Fruit fly (Drosophila melanogaster) whole organism, embryonic: ENCODE results near the gene Hip1.

Source experiments
- Abd-B ChIP-seq: fragments of 200-800 bp; sonication (Bioruptor generic); optimal IDR thresholded peaks from 2 replicates; lab custom pipeline; 2018; ENCODE audit warnings: missing biosample characterization, mild to moderate bottlenecking, missing genetic modification characterization, moderate library complexity
- Asciz ChIP-seq: fragments of 200-800 bp; sonication (Bioruptor generic); optimal IDR thresholded peaks from 2 replicates; lab custom pipeline; 2017; ENCODE audit warnings: missing biosample characterization, mild to moderate bottlenecking, missing genetic modification characterization, missing genetic modification reagents
- Atf-2 ChIP-seq: fragments of 200-800 bp; sonication (Bioruptor generic); optimal IDR thresholded peaks from 2 replicates; lab custom pipeline; 2016; ENCODE audit warnings: missing biosample characterization, missing genetic modification characterization
- C15 ChIP-seq: fragments of 200-800 bp; sonication (Bioruptor generic); IDR thresholded peaks from 3 replicates; pipeline ENCODE4 v1.3.6; 2022; ENCODE audit warnings: missing biosample characterization, missing genetic modification characterization
- CG10431 ChIP-seq: fragments of 200-800 bp; sonication (Bioruptor generic); optimal IDR thresholded peaks from 3 replicates; lab custom pipeline; 2018; ENCODE audit warnings: missing biosample characterization, mild to moderate bottlenecking, missing genetic modification characterization
- CG12155 ChIP-seq: fragments of 200-800 bp; sonication (Bioruptor generic); optimal IDR thresholded peaks from 3 replicates; lab custom pipeline; 2016; ENCODE audit warnings: missing biosample characterization, missing genetic modification characterization
- CG12744 ChIP-seq: fragments of 200-800 bp; sonication (Bioruptor generic); optimal IDR thresholded peaks from 2 replicates; lab custom pipeline; 2016; ENCODE audit warnings: missing biosample characterization, missing genetic modification characterization
- CG13123 ChIP-seq: fragments of 200-800 bp; sonication (Bioruptor generic); optimal IDR thresholded peaks from 2 replicates; lab custom pipeline; 2016; ENCODE audit warnings: missing biosample characterization, missing genetic modification characterization
- CG17361 ChIP-seq: fragments of 200-800 bp; sonication (Bioruptor generic); IDR thresholded peaks from 3 replicates; pipeline ENCODE4 v1.3.6; 2022; ENCODE audit warnings: missing biosample characterization, missing genetic modification characterization
- CG2199 ChIP-seq: fragments of 200-800 bp; sonication (Bioruptor generic); IDR thresholded peaks from 3 replicates; pipeline ENCODE4 v1.3.6; 2022; ENCODE audit warnings: missing biosample characterization, missing genetic modification characterization
- CG2678 ChIP-seq: fragments of 200-800 bp; sonication (Bioruptor generic); optimal IDR thresholded peaks from 3 replicates; lab custom pipeline; 2019; ENCODE audit warnings: missing biosample characterization, mild to moderate bottlenecking, missing genetic modification characterization, moderate library complexity
- CG4328 ChIP-seq: fragments of 200-800 bp; sonication (Bioruptor generic); optimal IDR thresholded peaks from 3 replicates; lab custom pipeline; 2017; ENCODE audit warnings: missing biosample characterization, missing genetic modification reagents, missing genetic modification characterization
- CG4424 ChIP-seq: fragments of 200-800 bp; sonication (Bioruptor generic); optimal IDR thresholded peaks from 3 replicates; lab custom pipeline; 2016; ENCODE audit warnings: missing biosample characterization, missing genetic modification characterization
- CG6689 ChIP-seq: fragments of 200-800 bp; sonication (Bioruptor generic); IDR thresholded peaks from 2 replicates; pipeline ENCODE4 v1.3.6; 2022; ENCODE audit warnings: missing biosample characterization, missing genetic modification characterization
- CG8281 ChIP-seq: fragments of 200-800 bp; sonication (Bioruptor generic); optimal IDR thresholded peaks from 2 replicates; lab custom pipeline; 2018; ENCODE audit warnings: missing biosample characterization, mild to moderate bottlenecking, missing genetic modification characterization, moderate library complexity
- CG9797 ChIP-seq: fragments of 200-800 bp; sonication (Bioruptor generic); optimal IDR thresholded peaks from 3 replicates; lab custom pipeline; 2018; ENCODE audit warnings: missing biosample characterization, mild to moderate bottlenecking, missing genetic modification characterization
- CG9817 ChIP-seq: fragments of 200-800 bp; sonication (Bioruptor generic); optimal IDR thresholded peaks from 2 replicates; lab custom pipeline; 2018; ENCODE audit warnings: missing biosample characterization, mild to moderate bottlenecking, missing genetic modification characterization, moderate library complexity
- CG9876 ChIP-seq: fragments of 200-800 bp; sonication (Bioruptor generic); optimal IDR thresholded peaks from 2 replicates; lab custom pipeline; 2016; ENCODE audit warnings: missing biosample characterization, missing genetic modification characterization
- Elba2 ChIP-seq: fragments of 200-800 bp; sonication (Bioruptor generic); optimal IDR thresholded peaks from 3 replicates; lab custom pipeline; 2016; ENCODE audit warnings: missing biosample characterization, missing genetic modification characterization
- Ets65A ChIP-seq: fragments of 200-800 bp; sonication (Bioruptor generic); peaks from one replicate; lab custom pipeline; 2016; ENCODE audit warnings: missing biosample characterization, missing genetic modification characterization
- Fer3 ChIP-seq: fragments of 200-800 bp; sonication (Bioruptor generic); optimal IDR thresholded peaks from 2 replicates; lab custom pipeline; 2018; ENCODE audit warnings: missing biosample characterization, mild to moderate bottlenecking, missing genetic modification characterization, moderate library complexity
- Gug ChIP-seq: fragments of 200-800 bp; sonication (Bioruptor generic); IDR thresholded peaks from 4 replicates; pipeline ENCODE4 v1.3.6; 2022; ENCODE audit warnings: missing biosample characterization, missing genetic modification characterization
- HmgD ChIP-seq: fragments of 200-800 bp; sonication (Bioruptor generic); optimal IDR thresholded peaks from 3 replicates; lab custom pipeline; 2016; ENCODE audit warnings: missing biosample characterization, missing genetic modification characterization
- HmgZ ChIP-seq: fragments of 200-800 bp; sonication (Bioruptor generic); optimal IDR thresholded peaks from 2 replicates; lab custom pipeline; 2018; ENCODE audit warnings: missing biosample characterization, mild to moderate bottlenecking, missing genetic modification characterization
- NC2β ChIP-seq: fragments of 200-800 bp; sonication (Bioruptor generic); optimal IDR thresholded peaks from 2 replicates; lab custom pipeline; 2016; ENCODE audit warnings: missing biosample characterization, missing genetic modification characterization
- Scr ChIP-seq: fragments of 200-800 bp; sonication (Bioruptor generic); IDR thresholded peaks from 2 replicates; pipeline ENCODE4 v1.3.6; 2022; ENCODE audit warnings: missing biosample characterization, missing genetic modification characterization; ENCODE audit not compliant: partially characterized antibody
- Six4 ChIP-seq: fragments of 200-800 bp; sonication (Bioruptor generic); optimal IDR thresholded peaks from 2 replicates; lab custom pipeline; 2016; ENCODE audit warnings: missing biosample characterization, missing genetic modification characterization
- Usf ChIP-seq: fragments of 200-800 bp; sonication (Bioruptor generic); optimal IDR thresholded peaks from 2 replicates; lab custom pipeline; 2017; ENCODE audit warnings: missing genotype, missing biosample characterization, missing genetic modification characterization
- YL-1 ChIP-seq: fragments of 200-800 bp; sonication (Bioruptor generic); optimal IDR thresholded peaks from 3 replicates; lab custom pipeline; 2017; ENCODE audit warnings: missing biosample characterization, mild to moderate bottlenecking, missing genetic modification characterization
- abd-A ChIP-seq: fragments of 200-800 bp; sonication (Bioruptor generic); optimal IDR thresholded peaks from 3 replicates; lab custom pipeline; 2019; ENCODE audit warnings: missing biosample characterization, mild to moderate bottlenecking, missing genetic modification characterization, moderate library complexity
- amos ChIP-seq: fragments of 200-800 bp; sonication (Bioruptor generic); IDR thresholded peaks from 2 replicates; pipeline ENCODE4 v1.3.6; 2022; ENCODE audit warnings: missing biosample characterization, missing genetic modification characterization; ENCODE audit not compliant: partially characterized antibody
- cg ChIP-seq: fragments of 200-800 bp; sonication (Bioruptor generic); optimal IDR thresholded peaks from 3 replicates; lab custom pipeline; 2019; ENCODE audit warnings: missing biosample characterization, mild to moderate bottlenecking, missing genetic modification characterization, moderate library complexity
- danr ChIP-seq: fragments of 200-800 bp; sonication (Bioruptor generic); IDR thresholded peaks from 2 replicates; pipeline ENCODE4 v1.3.6; 2022; ENCODE audit warnings: missing biosample characterization, missing genetic modification characterization
- dmrt11E ChIP-seq: fragments of 200-800 bp; sonication (Bioruptor generic); optimal IDR thresholded peaks from 3 replicates; lab custom pipeline; 2018; ENCODE audit warnings: missing biosample characterization, mild to moderate bottlenecking, missing genetic modification characterization, moderate library complexity
- emc ChIP-seq: fragments of 200-800 bp; sonication (Bioruptor generic); optimal IDR thresholded peaks from 2 replicates; lab custom pipeline; 2016; ENCODE audit warnings: missing biosample characterization, missing genetic modification characterization
- ems ChIP-seq: fragments of 200-800 bp; sonication (Bioruptor generic); optimal IDR thresholded peaks from 3 replicates; lab custom pipeline; 2016; ENCODE audit warnings: missing biosample characterization, missing genetic modification characterization
- fd3F ChIP-seq: fragments of 200-800 bp; sonication (Bioruptor generic); optimal IDR thresholded peaks from 2 replicates; lab custom pipeline; 2018; ENCODE audit warnings: missing biosample characterization, mild to moderate bottlenecking, missing genetic modification characterization, moderate library complexity
- fru ChIP-seq: fragments of >200 bp; optimal IDR thresholded peaks from 2 replicates; lab custom pipeline; 2017
- gfzf ChIP-seq: fragments of 200-800 bp; sonication (Bioruptor generic); optimal IDR thresholded peaks from 2 replicates; lab custom pipeline; 2016; ENCODE audit warnings: missing biosample characterization, mild to moderate bottlenecking, missing genetic modification characterization, moderate library complexity
- gt ChIP-seq: fragments of 200-800 bp; sonication (Bioruptor generic); IDR thresholded peaks from 2 replicates; pipeline ENCODE4 v1.3.6; 2022; ENCODE audit warnings: missing biosample characterization, missing genetic modification characterization
- hb ChIP-seq: fragments of 200-800 bp; sonication (Bioruptor generic); IDR thresholded peaks from 3 replicates; pipeline ENCODE4 v1.3.6; 2022; ENCODE audit warnings: missing biosample characterization, missing genetic modification characterization; ENCODE audit not compliant: partially characterized antibody
- hkb ChIP-seq, 2 experiments: fragments of 200-800 bp in 1 of 2; fragments of >200 bp in 1 of 2; sonication (Bioruptor generic) in 1 of 2; IDR thresholded peaks in 1 of 2; optimal IDR thresholded peaks in 1 of 2; 2 replicates each; pipeline versions ENCODE4 v1.3.6 to Lab custom; 2017 to 2022; ENCODE audit warnings: missing biosample characterization in 1 of 2, missing genetic modification characterization in 1 of 2
- jing ChIP-seq: fragments of 200-800 bp; sonication (Bioruptor generic); optimal IDR thresholded peaks from 2 replicates; lab custom pipeline; 2018; ENCODE audit warnings: missing biosample characterization, mild to moderate bottlenecking, missing genetic modification characterization
- lab ChIP-seq: fragments of 200-800 bp; sonication (Bioruptor generic); optimal IDR thresholded peaks from 3 replicates; lab custom pipeline; 2017; ENCODE audit warnings: missing biosample characterization, missing genetic modification characterization, mild to moderate bottlenecking, moderate library complexity, missing genetic modification reagents
- nerfin-1 ChIP-seq: fragments of 200-800 bp; sonication (Bioruptor generic); optimal IDR thresholded peaks from 3 replicates; lab custom pipeline; 2019; ENCODE audit warnings: missing biosample characterization, mild to moderate bottlenecking, missing genetic modification characterization, moderate library complexity
- nerfin-2 ChIP-seq: fragments of 200-800 bp; sonication (Bioruptor generic); IDR thresholded peaks from 2 replicates; pipeline ENCODE4 v1.3.6; 2022; ENCODE audit warnings: missing biosample characterization, missing genetic modification characterization; ENCODE audit not compliant: partially characterized antibody
- pum ChIP-seq: fragments of 200-800 bp; sonication (Bioruptor generic); optimal IDR thresholded peaks from 2 replicates; lab custom pipeline; 2016; ENCODE audit warnings: missing biosample characterization, missing genetic modification characterization
- sim ChIP-seq: fragments of 200-800 bp; sonication (Bioruptor generic); IDR thresholded peaks from 2 replicates; pipeline ENCODE4 v1.3.6; 2022; ENCODE audit warnings: missing biosample characterization, missing genetic modification characterization

The Hip1 gene

DNA sequence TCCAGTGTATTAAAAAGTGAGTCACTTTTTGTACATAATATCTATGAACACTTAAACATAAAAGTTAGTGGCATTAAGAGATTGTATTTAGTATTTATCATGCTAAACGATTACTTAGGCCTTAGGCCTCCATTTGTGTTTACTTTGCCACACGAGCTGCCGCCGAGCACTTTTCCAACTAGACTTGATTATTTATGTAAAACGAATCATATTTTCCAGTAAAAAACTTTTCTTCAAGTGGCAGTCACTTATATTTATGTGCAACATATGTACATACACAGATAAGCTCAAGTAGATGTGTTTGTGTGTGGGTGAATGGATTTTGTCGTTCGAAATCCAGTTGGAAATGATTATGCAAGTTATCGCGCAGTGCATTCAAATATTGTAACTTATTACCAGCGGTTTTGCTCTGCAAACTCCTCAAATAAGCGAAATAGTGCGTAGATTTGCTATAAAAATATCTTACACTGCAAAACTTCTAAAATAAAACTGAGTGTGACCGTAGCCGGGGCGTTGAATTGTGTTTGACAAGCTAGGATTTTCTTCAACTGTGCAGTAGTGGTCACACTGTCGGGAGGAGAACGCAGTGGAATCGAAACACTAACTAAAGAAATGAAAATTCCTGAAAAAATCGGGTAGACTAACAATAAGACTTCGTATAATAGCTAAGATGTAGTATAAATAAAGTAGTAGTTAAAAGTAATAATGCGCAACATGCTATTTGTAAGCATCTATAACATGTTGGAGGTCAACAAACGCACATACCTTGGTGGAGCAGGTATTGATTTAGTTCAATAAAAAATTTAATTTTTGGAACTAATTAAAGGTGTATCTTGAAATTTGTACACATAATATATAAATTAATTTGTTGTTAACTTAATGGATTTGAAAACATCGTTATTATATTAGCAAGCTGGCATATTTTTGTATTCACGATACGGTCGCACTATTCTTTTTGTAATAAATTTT lies 23.5 kb downstream of the Hip1 start, which contains the start of the genes Klc and CG10984 (continued):
- no peak for TF ChIP-seq emc (GFP tag; lab: Kevin White, UChicago)
- TF ChIP-seq HmgD (GFP tag; lab: Kevin White, UChicago), result no peak
- TF ChIP-seq ems, result peak; percentile 46
- peak; percentile 75 for TF ChIP-seq Ets65A (GFP tag; lab: Kevin White, UChicago)
- peak; percentile 61 for TF ChIP-seq YL-1
- TF ChIP-seq CG2199 (GFP tag; lab: Robert Waterston, UW), result no peak
- TF ChIP-seq hb (GFP tag; lab: Robert Waterston, UW), result no peak
- TF ChIP-seq CG6689 (GFP tag; lab: Robert Waterston, UW), result no peak; the same call in 1 of the 2 replicates
- no peak for TF ChIP-seq CG2678
- TF ChIP-seq Six4 (GFP tag; lab: Kevin White, UChicago), result peak; percentile 56
- no peak for TF ChIP-seq hkb (optimal IDR thresholded peaks at IDR 0.05; lab: Kevin White, UChicago)
- TF ChIP-seq hkb (GFP tag; IDR thresholded peaks at IDR 0.05; lab: Robert Waterston, UW), result peak; percentile 80
- no peak for TF ChIP-seq CG10431 (GFP tag; lab: Kevin White, UChicago)
- no peak; the same call in 1 of the 4 replicates for TF ChIP-seq Gug (GFP tag; lab: Robert Waterston, UW)
- TF ChIP-seq nerfin-1 (tag; lab: Kevin White, UChicago), result no peak
- TF ChIP-seq gt (GFP tag; lab: Robert Waterston, UW), result no peak
- TF ChIP-seq NC2β, result no peak
- no peak for TF ChIP-seq dmrt11E (tag; lab: Kevin White, UChicago)
- peak; percentile 30; the same call in 1 of the 3 replicates for TF ChIP-seq CG17361 (GFP tag; lab: Robert Waterston, UW)
- TF ChIP-seq nerfin-2 (GFP tag; lab: Robert Waterston, UW), result no peak
- peak; percentile 54; the same call in 1 of the 2 replicates for TF ChIP-seq danr (GFP tag; lab: Robert Waterston, UW)
- TF ChIP-seq CG13123 (GFP tag; lab: Kevin White, UChicago), result no peak
- TF ChIP-seq CG12155 (GFP tag; lab: Kevin White, UChicago), result peak; percentile 18
- peak; percentile 37 for TF ChIP-seq CG4328 (GFP tag; lab: Kevin White, UChicago)
- TF ChIP-seq HmgZ (tag; lab: Kevin White, UChicago), result peak; percentile 10
- peak; percentile 63 for TF ChIP-seq Atf-2
- TF ChIP-seq gfzf (GFP tag; lab: Kevin White, UChicago), result peak; percentile 90
- TF ChIP-seq C15 (GFP tag; lab: Robert Waterston, UW), result no peak
- TF ChIP-seq Usf (GFP tag; lab: Kevin White, UChicago), result no peak
- TF ChIP-seq Scr (GFP tag; lab: Robert Waterston, UW), result no peak
- TF ChIP-seq sim (GFP tag; lab: Robert Waterston, UW), result 0 out of 2 replicates have a peak, but pooled peaks have one; percentile 20
- no peak for TF ChIP-seq CG8281
- TF ChIP-seq amos (GFP tag; lab: Robert Waterston, UW), result no peak
- no peak for TF ChIP-seq fru (lab: Kevin White, UChicago)
- no peak for TF ChIP-seq CG9876 (GFP tag; lab: Kevin White, UChicago)
- peak; percentile 41 for TF ChIP-seq fd3F
- TF ChIP-seq Asciz (GFP tag; lab: Kevin White, UChicago), result peak; percentile 51
- TF ChIP-seq jing (GFP tag; lab: Kevin White, UChicago), result no peak
- no peak for TF ChIP-seq abd-A (tag; lab: Kevin White, UChicago)
- TF ChIP-seq CG9797 (GFP tag; lab: Kevin White, UChicago), result peak; percentile 80
- no peak for TF ChIP-seq CG12744 (GFP tag; lab: Kevin White, UChicago)
- TF ChIP-seq Fer3 (tag; lab: Kevin White, UChicago), result peak; percentile 28
- no peak for TF ChIP-seq lab (GFP tag; lab: Kevin White, UChicago)
- TF ChIP-seq pum, result no peak
- no peak for TF ChIP-seq Abd-B
- TF ChIP-seq Elba2, result peak; percentile 38
- peak; percentile 50 for TF ChIP-seq CG4424 (GFP tag; lab: Kevin White, UChicago)
- no peak for TF ChIP-seq CG9817 (tag; lab: Kevin White, UChicago)
- TF ChIP-seq cg (GFP tag; lab: Kevin White, UChicago), result peak; percentile 84
